Worm (Caenorhabditis elegans) whole organism, mixed stage, embryonic: ENCODE measurements around the gene rpn-6.1.

Source experiments
- M03D4.4 ChIP-seq: sonication (generic microtip); optimal IDR thresholded peaks from 2 replicates; lab custom pipeline; 2017; ENCODE audit warnings: mild to moderate bottlenecking, missing genetic modification characterization, missing compliant biosample characterization
- blmp-1 ChIP-seq: fragments of 150-350 bp; optimal IDR thresholded peaks from 2 replicates; lab custom pipeline; 2014; ENCODE audit warnings: missing biosample characterization, missing genetic modification characterization
- ceh-39 ChIP-seq: fragments of 150-350 bp; optimal IDR thresholded peaks from 2 replicates; lab custom pipeline; 2014; ENCODE audit warnings: missing biosample characterization, missing genetic modification characterization
- ceh-43 ChIP-seq: fragments of 200-800 bp; sonication (Bioruptor generic); optimal IDR thresholded peaks from 2 replicates; lab custom pipeline; 2018; ENCODE audit warnings: mild to moderate bottlenecking, missing genetic modification characterization, moderate library complexity, missing compliant biosample characterization
- ceh-83 ChIP-seq: fragments of 200-800 bp; sonication (Bioruptor generic); optimal IDR thresholded peaks from 2 replicates; lab custom pipeline; 2018; ENCODE audit warnings: mild to moderate bottlenecking, missing genetic modification characterization, missing compliant biosample characterization
- cnd-1 ChIP-seq: fragments of 200-800 bp; sonication (Bioruptor generic); optimal IDR thresholded peaks from 2 replicates; lab custom pipeline; 2018; ENCODE audit warnings: mild to moderate bottlenecking, missing genetic modification characterization, missing compliant biosample characterization
- drap-1 ChIP-seq: fragments of 200-800 bp; sonication (Bioruptor generic); optimal IDR thresholded peaks from 3 replicates; lab custom pipeline; 2018; ENCODE audit warnings: mild to moderate bottlenecking, missing genetic modification characterization, missing compliant biosample characterization
- elt-1 ChIP-seq: sonication (generic microtip); optimal IDR thresholded peaks from 2 replicates; lab custom pipeline; 2017; ENCODE audit warnings: missing genetic modification characterization, mild to moderate bottlenecking, missing compliant biosample characterization, antibody characterized with exemption, moderate library complexity, borderline replicate concordance; ENCODE audit not compliant: insufficient read depth
- elt-3 ChIP-seq: fragments of 150-350 bp; optimal IDR thresholded peaks from 2 replicates; lab custom pipeline; 2014; ENCODE audit warnings: missing biosample characterization, missing genetic modification characterization
- flh-1 ChIP-seq: fragments of 200-800 bp; sonication (Bioruptor generic); optimal IDR thresholded peaks from 2 replicates; lab custom pipeline; 2018; ENCODE audit warnings: mild to moderate bottlenecking, missing genetic modification characterization, moderate library complexity, missing compliant biosample characterization
- lin-13 ChIP-seq: fragments of 150-350 bp; optimal IDR thresholded peaks from 2 replicates; lab custom pipeline; 2014; ENCODE audit warnings: missing biosample characterization, missing genetic modification characterization
- lsy-2 ChIP-seq: fragments of 150-350 bp; optimal IDR thresholded peaks from 2 replicates; lab custom pipeline; 2014; ENCODE audit warnings: missing biosample characterization, missing genetic modification characterization
- mab-5 ChIP-seq: fragments of 150-350 bp; optimal IDR thresholded peaks from 2 replicates; lab custom pipeline; 2014; ENCODE audit warnings: missing biosample characterization, missing genetic modification characterization
- mep-1 ChIP-seq: fragments of 150-350 bp; optimal IDR thresholded peaks from 2 replicates; lab custom pipeline; 2017; ENCODE audit warnings: missing biosample characterization, missing genetic modification reagents, missing genetic modification characterization, inconsistent platforms
- mls-2 ChIP-seq: sonication (generic microtip); optimal IDR thresholded peaks from 2 replicates; lab custom pipeline; 2016; ENCODE audit warnings: mild to moderate bottlenecking, missing genetic modification characterization, moderate library complexity, missing compliant biosample characterization
- nhr-12 ChIP-seq: fragments of 150-350 bp; optimal IDR thresholded peaks from 2 replicates; lab custom pipeline; 2014; ENCODE audit warnings: missing biosample characterization, missing genetic modification characterization
- nhr-2 ChIP-seq: fragments of 150-350 bp; optimal IDR thresholded peaks from 2 replicates; lab custom pipeline; 2014; ENCODE audit warnings: missing biosample characterization, missing genetic modification characterization
- nhr-237 ChIP-seq: fragments of 150-350 bp; optimal IDR thresholded peaks from 2 replicates; lab custom pipeline; 2014; ENCODE audit warnings: missing biosample characterization, missing genetic modification characterization
- nhr-76 ChIP-seq: sonication (generic microtip); optimal IDR thresholded peaks from 2 replicates; lab custom pipeline; 2017; ENCODE audit warnings: missing biosample characterization, missing genetic modification characterization
- pha-4 ChIP-seq: fragments of 150-350 bp; optimal IDR thresholded peaks from 2 replicates; lab custom pipeline; 2018; ENCODE audit warnings: missing biosample characterization, missing genetic modification reagents, missing genetic modification characterization
- sem-2 ChIP-seq: fragments of 200-800 bp; sonication (Bioruptor generic); optimal IDR thresholded peaks from 2 replicates; lab custom pipeline; 2018; ENCODE audit warnings: mild to moderate bottlenecking, missing genetic modification characterization, missing compliant biosample characterization
- sptf-1 ChIP-seq: sonication (generic microtip); optimal IDR thresholded peaks from 2 replicates; lab custom pipeline; 2017; ENCODE audit warnings: mild to moderate bottlenecking, missing genetic modification characterization, moderate library complexity, missing compliant biosample characterization
- tbx-8 ChIP-seq: fragments of 200-800 bp; sonication (Bioruptor generic); optimal IDR thresholded peaks from 2 replicates; lab custom pipeline; 2018; ENCODE audit warnings: mild to moderate bottlenecking, missing genetic modification characterization, moderate library complexity, missing compliant biosample characterization
- unc-120 ChIP-seq: sonication (generic microtip); optimal IDR thresholded peaks from 2 replicates; lab custom pipeline; 2017; ENCODE audit warnings: missing genetic modification characterization, missing compliant biosample characterization; ENCODE audit not compliant: poor library complexity, severe bottlenecking
- unc-39 ChIP-seq: fragments of 150-350 bp; optimal IDR thresholded peaks from 2 replicates; lab custom pipeline; 2014; ENCODE audit warnings: missing biosample characterization, missing genetic modification characterization
- unc-62 ChIP-seq: fragments of 150-350 bp; optimal IDR thresholded peaks from 2 replicates; lab custom pipeline; 2014; ENCODE audit warnings: missing biosample characterization, missing genetic modification reagents, missing genetic modification characterization
- zip-8 ChIP-seq: fragments of 150-350 bp; optimal IDR thresholded peaks from 2 replicates; lab custom pipeline; 2014; ENCODE audit warnings: missing biosample characterization, missing genetic modification characterization
- ztf-11 ChIP-seq: fragments of 150-350 bp; optimal IDR thresholded peaks from 2 replicates; lab custom pipeline; 2014; ENCODE audit warnings: missing biosample characterization, missing genetic modification characterization

The rpn-6.1 gene

DNA sequence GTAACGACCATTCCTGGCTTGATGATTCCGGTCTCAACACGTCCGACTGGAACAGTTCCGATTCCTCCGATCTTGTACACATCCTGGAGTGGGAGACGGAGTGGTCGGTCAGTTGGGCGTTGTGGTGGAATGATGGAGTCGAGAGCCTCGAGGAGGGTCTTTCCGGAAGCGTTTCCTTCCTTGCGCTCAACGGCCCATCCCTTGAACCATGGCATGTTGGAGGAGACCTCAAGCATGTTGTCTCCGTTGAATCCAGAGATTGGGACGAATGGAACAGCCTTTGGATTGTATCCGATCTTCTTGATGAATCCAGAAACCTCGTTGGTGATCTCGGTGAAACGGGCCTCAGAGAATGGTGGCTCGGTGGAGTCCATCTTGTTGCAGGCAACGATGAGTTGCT is 8.9 kb upstream of the rpn-6.1 start:
- TF ChIP-seq unc-62 (no peak), elt-1 (tag; lab: Kevin White, UChicago) (no peak), nhr-2 (tag; lab: Kevin White, UChicago) (no peak), nhr-12 (tag; lab: Kevin White, UChicago) (no peak), mls-2 (tag; lab: Kevin White, UChicago) (no peak), ceh-83 (GFP tag; lab: Kevin White, UChicago) (no peak), lsy-2 (tag; lab: Kevin White, UChicago) (no peak), pha-4 (tag; lab: Kevin White, UChicago) (no peak), M03D4.4 (tag; lab: Kevin White, UChicago) (no peak), zip-8 (tag; lab: Kevin White, UChicago) (no peak), flh-1 (no peak), elt-3 (tag; lab: Kevin White, UChicago) (no peak), ceh-39 (tag; lab: Kevin White, UChicago) (no peak), lin-13 (tag; lab: Kevin White, UChicago) (no peak), sem-2 (no peak)

ce11 chrIII:6969781-6970342 is 8.1 kb upstream of the rpn-6.1 start:
- TF ChIP-seq drap-1: no peak
- TF ChIP-seq mep-1 (tag; lab: Kevin White, UChicago): no peak
- no peak for TF ChIP-seq mab-5 (tag; lab: Kevin White, UChicago)
- no peak for TF ChIP-seq nhr-76 (tag; lab: Kevin White, UChicago)
- no peak for TF ChIP-seq sptf-1 (tag; lab: Kevin White, UChicago)
- TF ChIP-seq nhr-2 (tag; lab: Kevin White, UChicago): no peak
- TF ChIP-seq unc-120: no peak
- TF ChIP-seq nhr-237 (tag; lab: Kevin White, UChicago): no peak
- TF ChIP-seq, all 35 proteins: peak for 0

ce11 chrIII:6969090-6969489 is 7.3 kb upstream of the rpn-6.1 start, which contains the start of gene F31E3.12:
Gene F31E3.12 (plus strand): TSS chrIII:6969390.
- TF ChIP-seq ztf-11 (tag; lab: Kevin White, UChicago) (no peak), blmp-1 (tag; lab: Kevin White, UChicago) (no peak), unc-120 (no peak), unc-39 (tag; lab: Kevin White, UChicago) (no peak), lin-13 (tag; lab: Kevin White, UChicago) (no peak), M03D4.4 (tag; lab: Kevin White, UChicago) (no peak), zip-8 (tag; lab: Kevin White, UChicago) (no peak), cnd-1 (tag; lab: Kevin White, UChicago) (no peak), nhr-76 (tag; lab: Kevin White, UChicago) (no peak), sptf-1 (tag; lab: Kevin White, UChicago) (no peak), pha-4 (tag; lab: Kevin White, UChicago) (no peak), mab-5 (tag; lab: Kevin White, UChicago) (no peak), ceh-43 (no peak), elt-1 (tag; lab: Kevin White, UChicago) (no peak), ceh-83 (GFP tag; lab: Kevin White, UChicago) (no peak), mep-1 (tag; lab: Kevin White, UChicago) (no peak), nhr-2 (tag; lab: Kevin White, UChicago) (no peak)

- TF ChIP-seq tbx-8 (GFP tag; lab: Kevin White, UChicago) (no peak), unc-39 (tag; lab: Kevin White, UChicago) (no peak), lsy-2 (tag; lab: Kevin White, UChicago) (no peak), unc-120 (no peak), mab-5 (tag; lab: Kevin White, UChicago) (no peak), drap-1 (no peak), cnd-1 (tag; lab: Kevin White, UChicago) (no peak), nhr-237 (tag; lab: Kevin White, UChicago) (no peak), nhr-76 (tag; lab: Kevin White, UChicago) (no peak), ceh-83 (GFP tag; lab: Kevin White, UChicago) (no peak), sem-2 (no peak), ceh-43 (no peak), mls-2 (tag; lab: Kevin White, UChicago) (no peak), flh-1 (no peak), nhr-2 (tag; lab: Kevin White, UChicago) (no peak), pha-4 (tag; lab: Kevin White, UChicago) (no peak), elt-3 (tag; lab: Kevin White, UChicago) (no peak), sptf-1 (tag; lab: Kevin White, UChicago) (no peak), unc-62 (no peak), nhr-12 (tag; lab: Kevin White, UChicago) (no peak)
Measured at ce11 chrIII:6968655-6969054, 6.9 kb upstream of the rpn-6.1 start.
